Worm (Caenorhabditis elegans): ENCODE data around the gene F17E9.5.
A peak's percentile ranks its signal among the peaks of the same experiment; 100 is the strongest.

The F17E9.5 gene

DNA sequence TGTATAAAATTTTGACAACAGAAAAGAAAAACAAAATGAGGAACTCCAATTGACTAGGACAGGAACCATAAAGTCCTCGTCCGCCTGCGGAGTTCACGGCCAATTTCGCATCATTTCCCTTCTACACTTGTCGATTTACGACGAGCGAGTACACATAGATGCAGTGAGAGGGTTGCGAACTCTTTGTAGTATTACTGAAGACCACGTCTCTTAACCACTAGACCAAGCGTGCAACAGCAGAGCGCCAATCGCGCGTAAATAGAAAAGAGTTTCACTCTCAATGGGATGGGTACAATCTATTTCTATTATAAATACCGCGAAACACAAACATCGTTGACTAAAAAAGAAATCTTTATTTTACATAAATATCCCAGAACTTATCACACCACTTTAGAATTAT lies 29.8 kb downstream of the F17E9.5 start:
- TF ChIP-seq mep-1 (tag; optimal IDR thresholded peaks at IDR 0.05) (peak; percentile 86), cnd-1 (tag; optimal IDR thresholded peaks at IDR 0.05) (peak; percentile 95), ceh-39 (tag; optimal IDR thresholded peaks at IDR 0.05) (peak; percentile 48), hlh-1 (tag; optimal IDR thresholded peaks at IDR 0.05) (peak; percentile 15), elt-3 (tag; optimal IDR thresholded peaks at IDR 0.05) (no peak), unc-39 (tag; optimal IDR thresholded peaks at IDR 0.05) (no peak), drap-1 (GFP tag; optimal IDR thresholded peaks at IDR 0.05) (peak; percentile 92), ces-1 (GFP tag; optimal IDR thresholded peaks at IDR 0.05) (no peak), lsy-2 (tag; optimal IDR thresholded peaks at IDR 0.05) (no peak), nhr-28 (tag; optimal IDR thresholded peaks at IDR 0.05) (peak; percentile 54), mls-2 (tag; optimal IDR thresholded peaks at IDR 0.05) (peak; percentile 93), ceh-83 (GFP tag; optimal IDR thresholded peaks at IDR 0.05) (peak; percentile 94), lin-13 (tag; optimal IDR thresholded peaks at IDR 0.05) (peak; percentile 10), unc-120 (tag; optimal IDR thresholded peaks at IDR 0.05; ENCODE audit: poor library complexity, severe bottlenecking) (peak; percentile 75), M03D4.4 (tag; optimal IDR thresholded peaks at IDR 0.05) (peak; percentile 94), zip-8 (tag; optimal IDR thresholded peaks at IDR 0.05) (no peak), blmp-1 (tag; optimal IDR thresholded peaks at IDR 0.05) (no peak), unc-62 (GFP tag; optimal IDR thresholded peaks at IDR 0.05) (peak; percentile 45), mab-5 (tag; optimal IDR thresholded peaks at IDR 0.05) (no peak), sem-2 (GFP tag; optimal IDR thresholded peaks at IDR 0.05) (peak; percentile 87), ham-2 (GFP tag; optimal IDR thresholded peaks at IDR 0.05) (peak; percentile 82), nhr-12 (tag; optimal IDR thresholded peaks at IDR 0.05) (peak; percentile 25), pha-4 (tag; optimal IDR thresholded peaks at IDR 0.05) (peak; percentile 80), bed-3 (GFP tag; optimal IDR thresholded peaks at IDR 0.05) (peak; percentile 74), nhr-2 (tag; optimal IDR thresholded peaks at IDR 0.05) (no peak), sptf-1 (tag; optimal IDR thresholded peaks at IDR 0.05) (peak; percentile 91), nhr-237 (tag; optimal IDR thresholded peaks at IDR 0.05) (peak; percentile 38), flh-1 (GFP tag; optimal IDR thresholded peaks at IDR 0.05) (peak; percentile 68), ceh-43 (GFP tag; optimal IDR thresholded peaks at IDR 0.05) (peak; percentile 84), lin-32 (GFP tag; optimal IDR thresholded peaks at IDR 0.05) (peak; percentile 84), tbx-8 (GFP tag; optimal IDR thresholded peaks at IDR 0.05) (peak; percentile 80), snpc-4 (tag; optimal IDR thresholded peaks at IDR 0.05) (no peak), nhr-76 (tag; optimal IDR thresholded peaks at IDR 0.05) (no peak), ztf-11 (tag; optimal IDR thresholded peaks at IDR 0.05) (peak; percentile 4), elt-1 (tag; optimal IDR thresholded peaks at IDR 0.05; ENCODE audit: borderline replicate concordance, insufficient read depth) (no peak)

DNA sequence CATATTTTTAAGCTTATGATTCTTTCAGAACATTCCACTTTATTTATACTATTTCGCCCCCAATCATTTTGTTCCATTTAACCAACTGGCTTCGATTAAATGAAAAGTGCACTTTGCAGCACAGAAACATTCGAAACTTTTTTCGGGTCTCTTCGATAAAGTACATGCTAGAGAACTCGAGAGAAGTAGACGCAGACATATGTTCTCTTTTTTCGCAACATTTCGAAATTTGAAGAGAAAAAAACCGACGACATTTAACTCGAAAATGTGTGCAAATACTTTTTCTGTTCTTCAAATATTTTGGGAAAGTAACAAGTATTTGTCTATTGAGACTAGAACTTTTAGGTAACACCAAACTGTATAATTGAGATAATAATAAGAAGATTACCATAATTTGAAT lies 31.3 kb downstream of the F17E9.5 start:
- TF ChIP-seq mep-1 (tag; optimal IDR thresholded peaks at IDR 0.05) (no peak), unc-62 (GFP tag; optimal IDR thresholded peaks at IDR 0.05) (no peak), sptf-1 (tag; optimal IDR thresholded peaks at IDR 0.05) (no peak), ceh-43 (GFP tag; optimal IDR thresholded peaks at IDR 0.05) (no peak), ceh-39 (tag; optimal IDR thresholded peaks at IDR 0.05) (no peak)

DNA sequence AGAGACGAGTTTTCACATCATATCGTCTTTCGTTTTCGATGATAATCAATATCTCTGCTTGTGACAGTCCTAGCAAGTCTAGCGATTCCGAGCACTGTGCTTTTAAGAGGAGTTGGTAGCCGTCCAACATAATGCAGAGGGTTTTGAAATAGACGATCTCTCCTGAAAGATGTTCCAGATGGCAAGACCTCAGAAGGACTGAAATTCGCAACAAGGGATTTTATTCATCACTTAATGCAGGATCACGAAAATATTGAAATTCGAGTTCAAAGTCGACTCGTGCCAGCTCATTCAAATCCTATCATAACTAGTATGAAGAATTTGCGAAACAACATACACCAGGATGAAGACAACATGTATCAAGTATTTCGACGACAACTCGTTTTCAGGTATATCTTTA lies 31.9 kb downstream of the F17E9.5 start, which contains the start of gene D2096.7:
Gene D2096.7, minus strand, starts transcription at position 130 of the 400 bp plus-strand sequence.
- TF ChIP-seq unc-62 (GFP tag; optimal IDR thresholded peaks at IDR 0.05), result no peak
- no peak for TF ChIP-seq tbx-8 (GFP tag; optimal IDR thresholded peaks at IDR 0.05)
- TF ChIP-seq lin-32 (GFP tag; optimal IDR thresholded peaks at IDR 0.05), result no peak
- TF ChIP-seq nhr-12 (tag; optimal IDR thresholded peaks at IDR 0.05), result no peak
- TF ChIP-seq lin-13 (tag; optimal IDR thresholded peaks at IDR 0.05), result no peak
- TF ChIP-seq blmp-1 (tag; optimal IDR thresholded peaks at IDR 0.05), result no peak
- no peak for TF ChIP-seq ceh-83 (GFP tag; optimal IDR thresholded peaks at IDR 0.05)
- no peak for TF ChIP-seq ces-1 (GFP tag; optimal IDR thresholded peaks at IDR 0.05)
- no peak for TF ChIP-seq zip-8 (tag; optimal IDR thresholded peaks at IDR 0.05)
- TF ChIP-seq unc-120 (tag; optimal IDR thresholded peaks at IDR 0.05; ENCODE audit: poor library complexity, severe bottlenecking), result no peak
- TF ChIP-seq nhr-76 (tag; optimal IDR thresholded peaks at IDR 0.05), result no peak
- no peak for TF ChIP-seq nhr-2 (tag; optimal IDR thresholded peaks at IDR 0.05)
- no peak for TF ChIP-seq ham-2 (GFP tag; optimal IDR thresholded peaks at IDR 0.05)
- no peak for TF ChIP-seq unc-39 (tag; optimal IDR thresholded peaks at IDR 0.05)

DNA sequence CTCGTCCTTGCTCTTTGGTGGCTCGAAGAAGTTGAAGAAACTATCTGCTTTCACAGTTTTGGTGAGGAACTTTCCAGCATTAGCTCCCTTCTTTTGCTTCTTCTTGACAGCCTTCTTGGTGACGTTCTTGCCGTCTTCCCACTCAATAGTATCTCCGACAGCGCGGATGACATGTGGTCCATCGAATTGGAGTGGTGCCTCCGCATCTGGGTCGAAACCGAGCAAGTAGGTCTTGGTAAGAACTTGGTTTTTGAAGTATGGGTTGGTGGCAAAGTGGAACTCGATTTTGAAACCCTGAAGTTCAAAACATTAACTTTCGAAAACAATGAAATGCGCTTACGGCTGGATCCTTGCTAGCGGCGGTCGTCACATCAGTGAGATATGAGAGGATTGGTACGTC lies 32.7 kb downstream of the F17E9.5 start:
- TF ChIP-seq blmp-1 (tag; optimal IDR thresholded peaks at IDR 0.05) (no peak), nhr-12 (tag; optimal IDR thresholded peaks at IDR 0.05) (no peak), tbx-8 (GFP tag; optimal IDR thresholded peaks at IDR 0.05) (no peak), mab-5 (tag; optimal IDR thresholded peaks at IDR 0.05) (no peak), snpc-4 (tag; optimal IDR thresholded peaks at IDR 0.05) (no peak), elt-3 (tag; optimal IDR thresholded peaks at IDR 0.05) (no peak), ham-2 (GFP tag; optimal IDR thresholded peaks at IDR 0.05) (no peak), hlh-1 (tag; optimal IDR thresholded peaks at IDR 0.05) (no peak), lin-32 (GFP tag; optimal IDR thresholded peaks at IDR 0.05) (no peak), drap-1 (GFP tag; optimal IDR thresholded peaks at IDR 0.05) (no peak), ztf-11 (tag; optimal IDR thresholded peaks at IDR 0.05) (no peak), nhr-76 (tag; optimal IDR thresholded peaks at IDR 0.05) (no peak)
